Worm (Caenorhabditis elegans): ENCODE results near the gene lin-29.

ce11 chrII:11916945-11917344 lies 18.2 kb downstream of the lin-29 start:
- no peak for TF ChIP-seq lin-13 (tag; optimal IDR thresholded peaks at IDR 0.05)
- TF ChIP-seq elt-3 (tag; optimal IDR thresholded peaks at IDR 0.05), result no peak
